Fruit fly (Drosophila melanogaster): ENCODE data around the gene Tdh.

Gene Tdh

DNA sequence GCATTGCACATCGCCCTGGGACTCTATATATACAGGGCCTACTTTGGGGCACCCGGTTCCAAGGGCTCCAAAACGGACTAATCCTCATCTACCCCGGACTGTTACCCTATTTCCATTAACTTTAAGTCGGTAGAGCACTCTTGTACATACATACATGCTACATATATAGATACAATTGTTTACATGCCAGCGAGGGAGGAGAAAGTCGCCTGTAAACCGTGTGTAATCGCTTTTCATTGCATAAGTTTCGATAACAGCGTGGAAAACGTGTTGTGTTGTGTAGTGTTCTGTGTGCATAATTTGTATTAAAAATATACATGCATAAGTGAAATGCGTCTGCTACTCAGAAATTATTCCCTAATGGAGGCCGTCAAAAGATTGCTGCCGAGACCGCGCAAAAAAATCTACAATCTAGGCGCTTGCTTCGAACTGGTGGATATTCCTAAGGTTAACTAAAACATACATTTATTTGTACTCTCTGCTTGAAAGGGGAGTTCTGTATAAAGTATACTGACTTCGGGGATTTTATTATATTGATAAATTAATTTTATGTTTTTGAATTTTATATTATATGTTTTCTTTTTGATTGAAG is 7.5 kb downstream of the Tdh start, which contains the start of gene isoQC (continued):
- TF ChIP-seq hb (GFP tag; IDR thresholded peaks at IDR 0.05; ENCODE audit: partially characterized antibody) (no peak), Awh (GFP tag; IDR thresholded peaks at IDR 0.05) (no peak), CG7786 (GFP tag; optimal IDR thresholded peaks at IDR 0.05) (no peak), CG14965 (GFP tag; optimal IDR thresholded peaks at IDR 0.05; ENCODE audit: borderline replicate concordance) (no peak), HLH4C (GFP tag; IDR thresholded peaks at IDR 0.05; ENCODE audit: partially characterized antibody) (no peak), ara (GFP tag; IDR thresholded peaks at IDR 0.05) (no peak), CG3726 (GFP tag; IDR thresholded peaks at IDR 0.05) (no peak), ERR (GFP tag; optimal IDR thresholded peaks at IDR 0.05) (no peak), ash1 (GFP tag; optimal IDR thresholded peaks at IDR 0.05) (no peak), Adf1 (GFP tag; IDR thresholded peaks at IDR 0.05) (no peak), CG3838 (GFP tag; optimal IDR thresholded peaks at IDR 0.05) (peak; percentile 53), CG12219 (GFP tag; optimal IDR thresholded peaks at IDR 0.05) (no peak), NFAT (GFP tag; IDR thresholded peaks at IDR 0.05) (no peak), CG7556 (GFP tag; optimal IDR thresholded peaks at IDR 0.05) (no peak), eve (GFP tag; optimal IDR thresholded peaks at IDR 0.05) (peak in 1 of 2 experiments; percentile 86), gce (GFP tag; IDR thresholded peaks at IDR 0.05) (no peak)

DNA sequence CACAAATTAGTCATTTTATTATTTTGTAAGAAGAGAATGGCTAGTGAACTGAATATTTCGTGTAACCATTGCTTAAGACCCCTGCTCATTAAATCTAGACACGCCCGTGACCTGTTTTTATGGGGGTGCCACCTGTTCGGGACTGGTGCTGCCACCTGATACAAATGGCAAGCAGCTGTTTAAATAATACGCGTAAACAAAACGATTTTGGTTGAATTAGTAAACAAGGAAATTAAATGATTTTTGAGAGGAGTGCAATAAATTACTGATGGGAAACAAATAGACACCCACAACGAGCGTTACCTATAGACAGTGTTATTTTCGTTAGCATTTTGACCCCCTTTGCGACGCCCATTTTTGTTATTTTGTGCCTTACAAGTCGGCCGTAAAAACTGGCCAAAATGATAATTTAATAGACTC is 8.1 kb downstream of the Tdh start:
- TF ChIP-seq CG31224 (GFP tag; IDR thresholded peaks at IDR 0.05), result no peak
- peak; percentile 74 for TF ChIP-seq schlank (tag; optimal IDR thresholded peaks at IDR 0.05)
- TF ChIP-seq CG12155 (GFP tag; optimal IDR thresholded peaks at IDR 0.05), result peak; percentile 88
- peak; percentile 78 for TF ChIP-seq fd3F (GFP tag; optimal IDR thresholded peaks at IDR 0.05)
- no peak for TF ChIP-seq CG7745 (tag; optimal IDR thresholded peaks at IDR 0.05)
- peak; percentile 77 for TF ChIP-seq Bdp1 (GFP tag; optimal IDR thresholded peaks at IDR 0.05)
- TF ChIP-seq Meics (GFP tag; optimal IDR thresholded peaks at IDR 0.05), result peak; percentile 90
- TF ChIP-seq CG15479 (GFP tag; optimal IDR thresholded peaks at IDR 0.05), result no peak
- peak; percentile 74 for TF ChIP-seq Atf-2 (GFP tag; optimal IDR thresholded peaks at IDR 0.05)
- no peak for TF ChIP-seq CG4360 (GFP tag; IDR thresholded peaks at IDR 0.05)
- TF ChIP-seq tgo (GFP tag; IDR thresholded peaks at IDR 0.05), result no peak
- TF ChIP-seq CG13894 (tag; optimal IDR thresholded peaks at IDR 0.05), result peak; percentile 91
- peak; percentile 45 for TF ChIP-seq HLHmδ (GFP tag; optimal IDR thresholded peaks at IDR 0.05)
- TF ChIP-seq Asciz (GFP tag; optimal IDR thresholded peaks at IDR 0.05), result peak; percentile 71
- TF ChIP-seq NfI (GFP tag; optimal IDR thresholded peaks at IDR 0.05), result peak; percentile 90
- peak; percentile 19 for TF ChIP-seq gfzf (GFP tag; optimal IDR thresholded peaks at IDR 0.05)
- TF ChIP-seq CG8281 (tag; optimal IDR thresholded peaks at IDR 0.05), result peak; percentile 62
- TF ChIP-seq gcm (GFP tag; optimal IDR thresholded peaks at IDR 0.05), result peak; percentile 14
- peak; percentile 78 for TF ChIP-seq maf-S (GFP tag; optimal IDR thresholded peaks at IDR 0.05)
- TF ChIP-seq tll (GFP tag; optimal IDR thresholded peaks at IDR 0.05), result no peak
- TF ChIP-seq BEAF-32 (GFP tag; optimal IDR thresholded peaks at IDR 0.05), result peak; percentile 31
- peak; percentile 76 for TF ChIP-seq Hand (GFP tag; optimal IDR thresholded peaks at IDR 0.05)
- TF ChIP-seq tio (GFP tag; optimal IDR thresholded peaks at IDR 0.05), result peak; percentile 83
- peak; percentile 94 for TF ChIP-seq CG10543 (GFP tag; optimal IDR thresholded peaks at IDR 0.05)
- no peak for TF ChIP-seq Gsc (GFP tag; IDR thresholded peaks at IDR 0.05)
- no peak for TF ChIP-seq CG32767 (GFP tag; IDR thresholded peaks at IDR 0.05)
- TF ChIP-seq vfl (GFP tag; optimal IDR thresholded peaks at IDR 0.05), result peak; percentile 81
- peak; percentile 85 for TF ChIP-seq CG1603 (tag; optimal IDR thresholded peaks at IDR 0.05)
- peak; percentile 37 for TF ChIP-seq CG15073 (GFP tag; optimal IDR thresholded peaks at IDR 0.05)
- peak; percentile 88 for TF ChIP-seq CG13296 (GFP tag; optimal IDR thresholded peaks at IDR 0.05)
- TF ChIP-seq Sox100B (GFP tag; optimal IDR thresholded peaks at IDR 0.05), result peak; percentile 75
- no peak for TF ChIP-seq dan (GFP tag; IDR thresholded peaks at IDR 0.05)
- TF ChIP-seq Six4 (GFP tag; optimal IDR thresholded peaks at IDR 0.05), result peak; percentile 83
- no peak for TF ChIP-seq ham (GFP tag; IDR thresholded peaks at IDR 0.05)
